Worm (Caenorhabditis elegans): ENCODE data around the gene npr-13.

DNA sequence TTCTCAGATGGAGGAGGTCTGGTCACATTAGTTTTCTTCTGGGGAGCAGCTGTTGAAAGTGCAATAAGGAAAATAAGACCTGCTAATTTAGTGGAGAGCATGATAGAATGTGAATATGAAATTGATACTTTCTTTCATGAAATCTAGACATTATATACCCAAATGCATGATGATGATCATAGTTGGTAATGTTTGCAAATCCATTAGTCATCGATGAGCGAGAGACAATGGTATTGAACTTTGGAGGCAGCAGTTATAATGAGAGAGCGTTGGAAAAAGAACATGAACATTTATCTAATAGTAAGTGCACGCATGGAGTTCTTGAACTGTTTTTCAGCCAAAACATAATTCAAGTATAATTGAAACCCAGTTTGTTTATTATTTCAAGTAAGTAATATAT is 39.3 kb upstream of the npr-13 start, which contains the start of gene H12D21.6:
- TF ChIP-seq mep-1 (tag; optimal IDR thresholded peaks at IDR 0.05) (no peak), unc-62 (GFP tag; optimal IDR thresholded peaks at IDR 0.05) (no peak), lin-15B (tag; optimal IDR thresholded peaks at IDR 0.05) (no peak), snpc-4 (tag; optimal IDR thresholded peaks at IDR 0.05) (no peak), isw-1 (GFP tag; IDR thresholded peaks at IDR 0.05) (no peak), nhr-28 (tag; optimal IDR thresholded peaks at IDR 0.05) (no peak), pqm-1 (tag; optimal IDR thresholded peaks at IDR 0.05) (no peak), mdl-1 (tag; optimal IDR thresholded peaks at IDR 0.05) (no peak), nhr-12 (tag; optimal IDR thresholded peaks at IDR 0.05) (no peak), tbx-2 (tag; optimal IDR thresholded peaks at IDR 0.05) (no peak)

Data from whole organism, L1 larva.